Worm (Caenorhabditis elegans): Measurements from ENCODE around the gene vit-3.

The vit-3 gene

ce11 chrX:3572490-3572889 lies at the start of gene vit-3:
TSS of gene vit-3 (minus strand) at chrX:3572549.
- TF ChIP-seq hnd-1 (tag; optimal IDR thresholded peaks at IDR 0.05): no peak
- TF ChIP-seq ceh-13 (GFP tag; optimal IDR thresholded peaks at IDR 0.05): no peak
- no peak for TF ChIP-seq tra-4 (tag; optimal IDR thresholded peaks at IDR 0.05)
- no peak for TF ChIP-seq aly-1 (tag; optimal IDR thresholded peaks at IDR 0.05)
- no peak for TF ChIP-seq F13C5.2 (tag; optimal IDR thresholded peaks at IDR 0.05)
- TF ChIP-seq scrt-1 (GFP tag; IDR thresholded peaks at IDR 0.05): no peak
- TF ChIP-seq ama-1 (optimal IDR thresholded peaks at IDR 0.05): no peak
- no peak for TF ChIP-seq flt-1 (GFP tag; IDR thresholded peaks at IDR 0.05)
- no peak for TF ChIP-seq hmbx-1 (tag; optimal IDR thresholded peaks at IDR 0.05)
- TF ChIP-seq pes-1 (GFP tag; IDR thresholded peaks at IDR 0.05): no peak
- TF ChIP-seq hmg-4 (GFP tag; optimal IDR thresholded peaks at IDR 0.05): no peak
- TF ChIP-seq tbx-37 (GFP tag; conservative IDR thresholded peaks at IDR 0.05): no peak
- TF ChIP-seq ceh-36 (tag; optimal IDR thresholded peaks at IDR 0.05): no peak
- TF ChIP-seq ets-7 (tag; optimal IDR thresholded peaks at IDR 0.05): no peak
- TF ChIP-seq sea-1 (GFP tag; conservative IDR thresholded peaks at IDR 0.05): no peak
- no peak for TF ChIP-seq tbx-11 (GFP tag; IDR thresholded peaks at IDR 0.05)
- TF ChIP-seq B0310.2 (tag; optimal IDR thresholded peaks at IDR 0.05): no peak

DNA sequence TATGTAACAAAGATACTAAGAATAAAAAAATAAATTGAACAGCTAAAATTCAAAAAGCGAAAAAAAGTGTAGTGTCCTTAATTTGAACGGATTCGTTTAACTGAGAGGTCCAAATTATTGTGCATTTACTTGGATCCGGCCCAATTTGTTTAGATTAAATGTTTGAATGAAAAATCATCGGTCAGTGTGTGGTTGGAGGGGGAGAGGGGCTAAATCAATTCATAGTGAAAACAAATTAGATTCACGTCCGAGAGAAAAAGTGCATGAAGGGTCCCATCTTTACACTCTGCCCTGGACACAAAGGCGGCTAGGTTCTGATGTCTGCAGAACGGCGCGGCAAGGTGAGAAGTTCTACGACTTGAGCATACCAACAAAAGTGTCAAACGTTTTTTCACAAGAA lies 46.5 kb upstream of the vit-3 start:
- TF ChIP-seq F13C5.2 (tag; optimal IDR thresholded peaks at IDR 0.05) (no peak), hmg-4 (GFP tag; optimal IDR thresholded peaks at IDR 0.05) (no peak), B0310.2 (tag; optimal IDR thresholded peaks at IDR 0.05) (no peak), tra-4 (tag; optimal IDR thresholded peaks at IDR 0.05) (no peak), hnd-1 (tag; optimal IDR thresholded peaks at IDR 0.05) (no peak), ets-7 (tag; optimal IDR thresholded peaks at IDR 0.05) (no peak), sea-1 (GFP tag; conservative IDR thresholded peaks at IDR 0.05) (no peak), scrt-1 (GFP tag; IDR thresholded peaks at IDR 0.05) (no peak), pes-1 (GFP tag; IDR thresholded peaks at IDR 0.05) (no peak), ama-1 (optimal IDR thresholded peaks at IDR 0.05) (no peak), aly-1 (tag; optimal IDR thresholded peaks at IDR 0.05) (no peak), tbx-37 (GFP tag; conservative IDR thresholded peaks at IDR 0.05) (no peak), ceh-36 (tag; optimal IDR thresholded peaks at IDR 0.05) (no peak), hmbx-1 (tag; optimal IDR thresholded peaks at IDR 0.05) (no peak)

- TF ChIP-seq pes-1 (GFP tag; IDR thresholded peaks at IDR 0.05) (no peak), ama-1 (optimal IDR thresholded peaks at IDR 0.05) (no peak), F13C5.2 (tag; optimal IDR thresholded peaks at IDR 0.05) (no peak), tbx-11 (GFP tag; IDR thresholded peaks at IDR 0.05) (no peak), sea-1 (GFP tag; conservative IDR thresholded peaks at IDR 0.05) (no peak), ets-7 (tag; optimal IDR thresholded peaks at IDR 0.05) (no peak), ceh-13 (GFP tag; optimal IDR thresholded peaks at IDR 0.05) (no peak), hmbx-1 (tag; optimal IDR thresholded peaks at IDR 0.05) (no peak), hnd-1 (tag; optimal IDR thresholded peaks at IDR 0.05) (no peak), tra-4 (tag; optimal IDR thresholded peaks at IDR 0.05) (no peak), scrt-1 (GFP tag; IDR thresholded peaks at IDR 0.05) (no peak), tbx-37 (GFP tag; conservative IDR thresholded peaks at IDR 0.05) (no peak), aly-1 (tag; optimal IDR thresholded peaks at IDR 0.05) (no peak), hmg-4 (GFP tag; optimal IDR thresholded peaks at IDR 0.05) (no peak), flt-1 (GFP tag; IDR thresholded peaks at IDR 0.05) (no peak), ceh-36 (tag; optimal IDR thresholded peaks at IDR 0.05) (no peak), B0310.2 (tag; optimal IDR thresholded peaks at IDR 0.05) (no peak)
These were observed 44.9 kb upstream of the vit-3 start, which contains the start of gene del-9 for ce11 chrX:3617218-3617617. TSS of gene del-9 (minus strand) at chrX:3617318.

- TF ChIP-seq ets-7 (tag; optimal IDR thresholded peaks at IDR 0.05): no peak
- no peak for TF ChIP-seq tbx-37 (GFP tag; conservative IDR thresholded peaks at IDR 0.05)
- TF ChIP-seq ceh-13 (GFP tag; optimal IDR thresholded peaks at IDR 0.05): no peak
- no peak for TF ChIP-seq F13C5.2 (tag; optimal IDR thresholded peaks at IDR 0.05)
- TF ChIP-seq pes-1 (GFP tag; IDR thresholded peaks at IDR 0.05): no peak
These were observed 41.3 kb upstream of the vit-3 start for ce11 chrX:3613665-3614064.

DNA sequence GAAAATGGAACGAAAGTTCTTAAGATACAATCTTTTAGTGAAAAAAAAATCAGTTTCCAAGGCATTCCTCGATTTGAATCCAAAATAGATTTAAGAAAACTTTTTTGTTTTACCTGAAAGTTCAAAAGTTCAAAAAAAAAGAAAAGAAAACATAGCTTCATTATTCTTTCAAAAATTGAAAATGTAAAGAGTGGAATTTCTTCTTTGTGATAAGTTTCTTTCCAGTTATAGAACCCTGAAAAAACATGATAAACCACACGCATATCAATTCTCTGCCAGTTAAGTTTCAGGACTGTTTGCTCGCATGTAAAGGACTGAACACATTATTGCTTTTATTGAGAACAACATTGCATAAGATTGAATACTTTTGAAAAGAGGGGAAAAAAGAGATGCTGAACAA lies 39.4 kb upstream of the vit-3 start:
- TF ChIP-seq F13C5.2 (tag; optimal IDR thresholded peaks at IDR 0.05) (no peak), pes-1 (GFP tag; IDR thresholded peaks at IDR 0.05) (no peak), hnd-1 (tag; optimal IDR thresholded peaks at IDR 0.05) (no peak), hmbx-1 (tag; optimal IDR thresholded peaks at IDR 0.05) (no peak), sea-1 (GFP tag; conservative IDR thresholded peaks at IDR 0.05) (no peak), tbx-37 (GFP tag; conservative IDR thresholded peaks at IDR 0.05) (no peak), flt-1 (GFP tag; IDR thresholded peaks at IDR 0.05) (no peak), tbx-11 (GFP tag; IDR thresholded peaks at IDR 0.05) (no peak), hmg-4 (GFP tag; optimal IDR thresholded peaks at IDR 0.05) (no peak), scrt-1 (GFP tag; IDR thresholded peaks at IDR 0.05) (no peak), ets-7 (tag; optimal IDR thresholded peaks at IDR 0.05) (no peak), B0310.2 (tag; optimal IDR thresholded peaks at IDR 0.05) (no peak), ceh-36 (tag; optimal IDR thresholded peaks at IDR 0.05) (no peak), ama-1 (optimal IDR thresholded peaks at IDR 0.05) (no peak), aly-1 (tag; optimal IDR thresholded peaks at IDR 0.05) (no peak)

DNA sequence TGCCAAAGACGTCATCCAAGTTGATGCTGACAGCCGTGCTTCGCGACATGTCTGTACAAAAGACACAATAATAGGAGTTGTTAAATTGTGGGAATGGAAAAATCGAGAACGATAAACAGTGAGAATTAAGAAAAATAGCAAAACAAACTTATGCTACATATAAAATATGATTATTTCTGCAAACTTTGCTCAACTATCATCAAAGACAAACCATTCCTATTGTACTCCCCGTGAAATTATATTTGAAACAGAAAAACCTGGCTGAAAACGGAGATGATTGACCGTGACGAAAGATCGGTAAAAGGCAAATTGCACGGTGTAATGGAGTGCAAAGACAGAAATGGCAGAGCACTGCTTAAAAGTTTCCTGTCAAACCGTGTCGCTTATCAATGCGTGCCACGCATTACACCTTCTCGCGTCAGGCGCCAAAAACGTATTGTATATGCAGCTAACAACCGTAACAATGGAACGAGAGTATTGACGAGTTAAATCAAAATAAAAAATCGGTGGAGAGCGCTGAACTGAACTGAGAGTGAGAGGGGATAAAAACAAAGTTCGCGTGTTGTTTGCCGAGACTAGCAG lies 38.8 kb upstream of the vit-3 start, which contains the start of gene C18B2.5:
Gene C18B2.5 (minus strand): TSS at position 51 of the 582 bp plus-strand sequence.
- TF ChIP-seq flt-1 (GFP tag; IDR thresholded peaks at IDR 0.05) (no peak), ceh-36 (tag; optimal IDR thresholded peaks at IDR 0.05) (no peak), scrt-1 (GFP tag; IDR thresholded peaks at IDR 0.05) (no peak), hmbx-1 (tag; optimal IDR thresholded peaks at IDR 0.05) (no peak), sea-1 (GFP tag; conservative IDR thresholded peaks at IDR 0.05) (no peak)

DNA sequence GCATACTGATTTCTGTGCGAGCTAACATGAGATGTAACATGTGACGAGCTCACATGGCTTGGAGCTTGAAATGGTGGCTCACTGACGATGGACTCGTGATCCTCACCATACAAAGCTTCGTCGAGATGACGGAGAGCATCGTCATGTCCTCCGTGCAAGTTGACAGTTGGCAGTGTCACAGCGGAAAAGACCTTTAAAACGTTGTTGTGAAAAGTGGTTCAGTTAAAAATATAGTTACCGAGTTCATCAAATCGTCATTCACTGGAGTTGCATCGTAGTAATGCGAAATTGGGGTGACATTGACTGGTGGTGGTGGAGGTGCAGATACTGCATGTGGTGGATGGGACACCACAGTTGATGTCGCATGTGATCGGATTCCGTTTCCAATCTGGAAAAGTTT lies 38.1 kb upstream of the vit-3 start:
- no peak for TF ChIP-seq hmbx-1 (tag; optimal IDR thresholded peaks at IDR 0.05)
- no peak for TF ChIP-seq ama-1 (optimal IDR thresholded peaks at IDR 0.05)
- TF ChIP-seq aly-1 (tag; optimal IDR thresholded peaks at IDR 0.05): no peak
- no peak for TF ChIP-seq flt-1 (GFP tag; IDR thresholded peaks at IDR 0.05)
- TF ChIP-seq sea-1 (GFP tag; conservative IDR thresholded peaks at IDR 0.05): no peak
- no peak for TF ChIP-seq ceh-36 (tag; optimal IDR thresholded peaks at IDR 0.05)
- no peak for TF ChIP-seq tra-4 (tag; optimal IDR thresholded peaks at IDR 0.05)
- no peak for TF ChIP-seq pes-1 (GFP tag; IDR thresholded peaks at IDR 0.05)
- TF ChIP-seq hnd-1 (tag; optimal IDR thresholded peaks at IDR 0.05): no peak
- TF ChIP-seq tbx-11 (GFP tag; IDR thresholded peaks at IDR 0.05): no peak
- TF ChIP-seq B0310.2 (tag; optimal IDR thresholded peaks at IDR 0.05): no peak

Measured in whole organism, early embryonic.